Fruit fly (Drosophila melanogaster) whole organism, adult: Measurements from ENCODE around the gene MED26.

Experiments used
- CG14711 ChIP-seq: fragments of 200-800 bp; sonication (Bioruptor generic); optimal IDR thresholded peaks from 2 replicates; lab custom pipeline; 2018; ENCODE audit warnings: missing biosample characterization, mild to moderate bottlenecking, missing genetic modification characterization, moderate library complexity
- CG5204 ChIP-seq: fragments of 200-800 bp; sonication (Bioruptor generic); optimal IDR thresholded peaks from 2 replicates; lab custom pipeline; 2016; ENCODE audit warnings: missing biosample characterization, missing genetic modification characterization
- CG7101 ChIP-seq: fragments of 200-800 bp; sonication (Bioruptor generic); optimal IDR thresholded peaks from 2 replicates; lab custom pipeline; 2018; ENCODE audit warnings: missing biosample characterization, mild to moderate bottlenecking, missing genetic modification characterization, moderate library complexity
- Clk ChIP-seq: fragments of 200-800 bp; sonication (Bioruptor generic); optimal IDR thresholded peaks from 2 replicates; lab custom pipeline; 2017; ENCODE audit warnings: missing biosample characterization, missing genetic modification characterization
- Hr96 ChIP-seq: fragments of 200-800 bp; sonication (Bioruptor generic); optimal IDR thresholded peaks from 2 replicates; lab custom pipeline; 2016; ENCODE audit warnings: missing biosample characterization, missing genetic modification characterization
- bab1 ChIP-seq: fragments of 200-800 bp; sonication (Bioruptor generic); optimal IDR thresholded peaks from 3 replicates; lab custom pipeline; 2019; ENCODE audit warnings: missing biosample characterization, mild to moderate bottlenecking, missing genetic modification characterization, moderate library complexity
- cic ChIP-seq: fragments of 200-800 bp; sonication (Bioruptor generic); optimal IDR thresholded peaks from 2 replicates; lab custom pipeline; 2017; ENCODE audit warnings: missing biosample characterization, mild to moderate bottlenecking, missing genetic modification characterization, moderate library complexity
- toe ChIP-seq: fragments of 200-800 bp; sonication (Bioruptor generic); optimal IDR thresholded peaks from 2 replicates; lab custom pipeline; 2016; ENCODE audit warnings: missing biosample characterization, missing genetic modification characterization

DNA sequence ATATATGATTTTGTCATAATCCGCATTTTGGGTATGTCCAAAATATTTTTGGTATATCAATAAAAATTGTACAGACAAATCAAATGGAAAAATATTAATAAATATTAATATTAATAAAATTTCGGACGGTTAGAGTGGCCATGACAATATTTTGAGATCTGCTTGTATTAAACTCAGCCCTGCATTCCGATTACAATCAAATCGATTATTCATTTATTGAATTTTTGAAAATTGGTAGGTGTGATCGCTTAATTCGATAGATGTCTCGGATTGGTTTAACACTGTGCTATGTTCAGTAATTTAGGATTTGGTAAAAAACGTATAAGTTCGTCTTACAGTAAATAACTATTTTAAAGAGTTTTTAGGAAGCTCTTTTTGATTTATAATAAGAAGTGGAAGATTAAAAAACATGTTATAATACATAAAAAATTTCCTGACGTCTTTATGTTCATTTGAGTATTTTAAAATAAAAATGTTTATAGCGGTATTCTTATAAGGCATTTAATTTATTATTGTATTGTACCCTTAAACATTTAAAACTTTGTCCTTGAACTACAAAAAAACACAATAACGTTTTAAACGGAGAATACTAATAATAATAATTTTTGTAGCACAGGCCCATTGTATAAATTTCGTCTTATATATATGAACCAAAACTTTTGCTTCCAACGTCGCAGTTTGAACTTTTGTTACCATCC is 46.2 kb upstream of the MED26 start:
- TF ChIP-seq bab1 (GFP tag; lab: Kevin White, UChicago) (no peak), toe (GFP tag; lab: Kevin White, UChicago) (no peak), CG14711 (tag; lab: Kevin White, UChicago) (no peak), Hr96 (GFP tag; lab: Kevin White, UChicago) (no peak), CG7101 (tag; lab: Kevin White, UChicago) (no peak), cic (GFP tag; lab: Kevin White, UChicago) (no peak), Clk (GFP tag; lab: Kevin White, UChicago) (no peak), CG5204 (GFP tag; lab: Kevin White, UChicago) (no peak)
